Fruit fly (Drosophila melanogaster): ENCODE results near the gene Nepl16.

Gene Nepl16

DNA sequence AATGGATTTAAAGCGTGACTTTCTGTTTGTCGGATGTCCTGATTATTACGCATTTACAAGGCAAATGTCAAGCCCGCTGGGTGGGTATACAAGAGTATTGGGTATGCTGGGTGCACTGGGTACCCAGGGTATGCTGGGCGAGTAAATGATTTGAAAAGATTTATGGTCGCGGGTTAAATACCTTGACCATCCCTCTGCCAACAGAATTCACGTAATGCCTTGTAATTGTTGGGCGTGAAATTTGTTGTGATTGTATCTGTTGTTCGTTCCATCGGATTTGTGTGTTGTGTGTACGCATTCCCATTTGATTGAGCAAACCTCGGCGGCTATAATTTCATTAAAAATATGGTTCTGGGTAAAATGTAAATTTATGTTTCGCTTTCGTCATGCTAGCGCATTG lies 33.7 kb downstream of the Nepl16 start:
- TF ChIP-seq CG17801 (GFP tag; optimal IDR thresholded peaks at IDR 0.05; ENCODE audit: partially characterized antibody), result no peak

DNA sequence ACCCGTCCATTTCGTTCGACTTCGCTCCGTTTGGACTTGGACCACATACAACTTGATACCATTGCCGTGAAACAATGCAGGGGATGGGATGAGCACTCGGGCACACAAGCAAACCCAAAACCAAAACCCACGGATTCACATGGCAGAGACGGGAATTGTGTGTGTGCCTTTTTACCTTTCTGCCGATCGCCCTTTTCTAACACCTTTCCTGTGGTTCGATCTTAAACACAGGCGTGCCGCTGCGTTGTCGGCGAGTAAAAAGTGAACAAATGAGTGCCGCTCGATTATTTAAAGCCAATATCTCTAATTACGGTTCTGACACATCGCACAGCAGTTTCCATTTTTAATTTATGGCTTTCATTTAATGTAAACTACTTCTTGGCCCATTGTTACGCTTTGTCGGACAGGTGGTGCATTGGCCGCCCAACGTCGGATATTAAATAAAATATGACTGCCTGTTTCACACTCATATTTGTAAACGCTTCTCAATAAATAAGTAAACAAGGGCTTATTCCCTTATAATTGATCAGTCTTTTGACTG lies 35.0 kb downstream of the Nepl16 start:
- no peak for TF ChIP-seq CG17801 (GFP tag; optimal IDR thresholded peaks at IDR 0.05; ENCODE audit: partially characterized antibody)

DNA sequence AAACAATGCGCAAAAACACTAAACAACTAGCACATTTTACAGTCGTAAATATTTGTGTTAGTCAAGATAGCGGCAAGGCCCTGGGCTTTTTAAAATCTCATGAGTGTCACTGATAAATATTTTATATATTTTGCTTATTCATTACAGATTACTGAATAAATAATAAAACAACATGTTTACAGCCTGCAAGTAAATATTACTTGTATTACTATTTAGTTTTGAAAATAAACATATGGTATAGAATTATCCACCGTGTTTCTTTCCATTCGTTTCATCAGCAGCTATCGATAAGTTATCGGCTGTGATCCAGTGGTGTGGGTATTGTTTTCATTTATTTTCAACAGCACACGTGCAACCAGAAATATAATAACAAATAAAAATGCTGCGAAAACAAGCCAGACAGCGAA lies 37.8 kb downstream of the Nepl16 start, which contains the start of the genes shams and CG11920:
Gene shams (minus strand): TSS at position 50 of the 407 bp plus-strand sequence.
Gene CG11920 (plus strand): TSS at position 320 of the 407 bp plus-strand sequence.
- peak; percentile 23 for TF ChIP-seq CG17801 (GFP tag; optimal IDR thresholded peaks at IDR 0.05; ENCODE audit: partially characterized antibody)

DNA sequence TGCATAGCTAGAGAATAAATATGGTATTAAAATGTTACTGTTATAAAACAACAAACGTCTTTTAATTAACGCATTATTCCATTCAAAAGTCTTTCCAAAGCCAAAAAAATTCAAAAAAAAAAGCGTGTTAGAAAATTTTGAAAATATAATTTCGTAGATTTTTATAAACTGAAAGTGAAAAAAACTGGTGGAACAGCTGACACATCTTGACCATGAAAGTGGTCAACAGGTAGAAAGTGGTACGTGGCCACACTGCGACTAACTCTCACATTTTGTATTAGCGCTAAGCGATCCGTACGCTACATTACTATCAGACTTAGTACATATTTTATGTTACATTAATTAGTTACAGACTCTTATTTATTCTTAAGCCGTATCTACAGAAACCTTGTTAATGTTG lies 41.4 kb downstream of the Nepl16 start, which contains the start of gene CG11836:
Gene CG11836 (plus strand): TSS at position 256 of the 400 bp plus-strand sequence.
- no peak for TF ChIP-seq CG17801 (GFP tag; optimal IDR thresholded peaks at IDR 0.05; ENCODE audit: partially characterized antibody)

DNA sequence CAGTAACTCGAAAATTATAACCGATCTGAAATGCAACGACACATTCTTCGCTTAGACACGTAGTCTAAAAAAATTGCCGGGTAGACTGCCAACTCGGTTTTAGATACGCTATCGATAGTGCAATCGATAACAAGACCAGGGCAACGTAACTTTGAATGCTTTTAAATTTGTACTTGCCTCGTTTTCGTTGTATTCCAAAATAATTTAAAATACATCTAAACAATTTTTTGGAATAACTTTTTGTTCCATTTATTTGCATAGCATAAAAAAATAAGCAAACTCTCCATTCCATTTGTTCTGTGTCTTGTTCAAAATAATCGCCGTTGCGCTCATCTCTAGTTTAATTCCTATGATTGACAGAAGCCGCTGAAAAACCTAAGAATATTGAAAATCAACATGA lies 42.7 kb downstream of the Nepl16 start, which contains the start of the genes Stt3B and CG11839:
Gene Stt3B (minus strand): TSS at position 69 of the 400 bp plus-strand sequence.
Gene CG11839 (plus strand): TSS at position 359 of the 400 bp plus-strand sequence.
- TF ChIP-seq CG17801 (GFP tag; optimal IDR thresholded peaks at IDR 0.05; ENCODE audit: partially characterized antibody), result peak; percentile 77

DNA sequence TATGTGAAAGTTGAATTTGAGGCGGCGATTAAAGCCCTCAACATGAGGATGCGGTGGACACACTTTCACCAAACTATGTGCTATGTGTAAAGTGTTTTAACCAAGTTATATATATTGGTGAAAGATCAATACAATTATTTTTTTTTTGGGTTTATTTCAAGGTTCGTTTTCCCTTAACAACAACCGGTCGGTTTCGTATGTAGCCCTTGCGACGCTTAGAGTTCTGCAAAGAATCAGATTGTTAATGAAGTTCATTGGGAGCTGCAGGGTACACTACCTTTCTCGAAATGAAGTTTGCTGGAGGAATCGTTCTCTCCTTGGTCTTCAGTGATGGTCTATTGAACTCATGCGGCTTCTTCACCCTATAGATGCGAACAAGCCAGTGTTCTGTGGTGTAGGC lies 45.5 kb downstream of the Nepl16 start:
- TF ChIP-seq CG17801 (GFP tag; optimal IDR thresholded peaks at IDR 0.05; ENCODE audit: partially characterized antibody), result no peak

DNA sequence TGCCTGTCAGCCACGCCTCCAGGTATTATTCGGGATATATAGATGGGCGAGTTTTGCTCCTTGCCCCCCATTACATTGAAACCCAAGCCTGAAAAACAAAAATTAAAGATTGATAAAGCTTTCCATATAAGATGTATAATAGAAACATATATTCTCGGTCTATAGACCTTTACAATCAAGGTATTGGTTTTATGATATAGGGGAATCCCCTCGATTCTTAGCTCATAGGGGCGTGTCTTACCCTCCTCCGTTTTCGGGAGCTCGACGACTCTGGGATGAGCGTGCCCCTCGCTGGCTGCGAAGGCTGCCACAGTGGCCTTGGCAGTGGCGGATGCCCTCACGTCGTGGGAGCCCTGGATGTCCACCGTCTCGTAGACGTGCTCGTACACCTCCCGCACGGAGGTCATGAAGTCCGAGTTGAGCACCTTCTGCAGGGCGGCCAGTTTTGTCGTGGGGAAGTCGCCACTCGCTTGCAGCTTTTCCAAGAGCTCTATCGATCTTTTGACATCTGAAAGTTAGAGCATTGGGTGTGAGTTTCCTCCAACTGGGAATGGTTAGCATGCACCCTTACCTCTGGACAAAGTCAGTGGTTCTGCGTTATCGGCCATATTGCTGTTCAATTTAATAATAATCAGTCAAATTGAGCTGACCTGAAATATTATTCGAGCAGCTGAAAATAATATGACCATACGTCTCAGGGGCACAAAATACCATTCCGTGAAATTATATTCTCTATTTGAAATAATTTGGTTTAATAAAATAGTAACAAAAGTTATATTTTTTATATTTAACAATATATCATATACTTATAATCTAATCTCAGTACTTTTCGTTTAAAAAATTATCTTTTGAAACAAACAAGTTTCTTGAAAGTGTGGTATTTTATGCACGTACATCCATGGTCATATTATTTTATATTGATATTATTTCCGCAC lies 47.1 kb downstream of the Nepl16 start, which contains the start of the genes veli and PQBP1:
Gene veli (minus strand): TSS at position 685 of the 935 bp plus-strand sequence.
Gene PQBP1 (plus strand): TSS at position 885 of the 935 bp plus-strand sequence.
- peak; percentile 39 for TF ChIP-seq CG17801 (GFP tag; optimal IDR thresholded peaks at IDR 0.05; ENCODE audit: partially characterized antibody)

DNA sequence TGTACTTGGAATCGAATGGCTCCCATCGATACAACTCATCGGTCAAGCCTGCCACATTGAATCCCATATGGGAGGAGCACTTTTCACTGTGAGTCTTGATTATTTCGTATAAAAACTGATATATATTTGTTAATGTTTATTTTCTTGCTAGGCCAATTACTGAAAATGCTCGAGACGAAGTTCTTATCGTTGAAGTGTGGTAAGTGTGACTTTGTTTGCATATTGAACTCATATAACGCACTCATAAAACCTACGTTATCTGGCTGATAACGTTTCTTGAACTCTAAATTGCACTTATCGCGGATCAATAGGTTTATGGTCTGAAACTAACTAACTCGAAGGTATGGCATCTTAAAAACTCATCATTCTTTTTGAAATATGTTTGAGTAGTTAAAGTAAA lies 51.9 kb downstream of the Nepl16 start:
- no peak for TF ChIP-seq CG17801 (GFP tag; optimal IDR thresholded peaks at IDR 0.05; ENCODE audit: partially characterized antibody)

Measured in ovary, adult (tissue).